Worm (Caenorhabditis elegans) whole organism, L4 larva: Measurements from ENCODE around the gene T23F2.2.

ENCODE experiments used
- F10B5.3 ChIP-seq: sonication (generic microtip); optimal IDR thresholded peaks from 2 replicates; lab custom pipeline; 2016; ENCODE audit warnings: mild to moderate bottlenecking, missing genetic modification characterization, missing compliant biosample characterization
- F44E2.7 ChIP-seq: fragments of 200-800 bp; sonication (Bioruptor generic); IDR thresholded peaks from 2 replicates; pipeline ENCODE4 v2.1.2; 2022; ENCODE audit warnings: missing genetic modification characterization, missing compliant biosample characterization
- F49E8.2 ChIP-seq: sonication (generic microtip); optimal IDR thresholded peaks from 2 replicates; lab custom pipeline; 2016; ENCODE audit warnings: missing compliant biosample characterization, mild to moderate bottlenecking, missing genetic modification characterization, borderline replicate concordance
- T26A8.4 ChIP-seq: fragments of 200-800 bp; sonication (Bioruptor generic); IDR thresholded peaks from 2 replicates; pipeline ENCODE4 v1.3.6; 2022; ENCODE audit warnings: missing genetic modification characterization, missing compliant biosample characterization
- ZK546.5 ChIP-seq, 2 experiments: sonication (generic microtip); optimal IDR thresholded peaks; 2 replicates each; lab custom pipeline; 2017; ENCODE audit warnings: missing biosample characterization in 2 of 2, missing genetic modification characterization in 2 of 2
- aha-1 ChIP-seq: fragments of 150-350 bp; peaks from one replicate; lab custom pipeline; 2014; ENCODE audit warnings: missing biosample characterization, missing genetic modification characterization
- ceh-20 ChIP-seq: fragments of 200-800 bp; sonication (Bioruptor generic); IDR thresholded peaks from 2 replicates; pipeline ENCODE4 v1.3.6; 2022; ENCODE audit warnings: missing genetic modification reagents, missing genetic modification characterization, missing compliant biosample characterization
- ceh-32 ChIP-seq: sonication (generic microtip); optimal IDR thresholded peaks from 2 replicates; lab custom pipeline; 2016; ENCODE audit warnings: mild to moderate bottlenecking, missing genetic modification characterization, missing compliant biosample characterization; ENCODE audit not compliant: poor library complexity
- ceh-62 ChIP-seq: sonication (generic microtip); optimal IDR thresholded peaks from 2 replicates; lab custom pipeline; 2017; ENCODE audit warnings: missing biosample characterization, missing genetic modification characterization
- daf-16 ChIP-seq, 3 experiments: sonication (generic microtip); optimal IDR thresholded peaks; 2 replicates each; lab custom pipeline; 2016 to 2017; ENCODE audit warnings: missing genetic modification characterization in 3 of 3, missing genetic modification reagents in 3 of 3, mild to moderate bottlenecking in 2 of 3, missing compliant biosample characterization in 2 of 3, missing biosample characterization in 1 of 3, moderate library complexity in 1 of 3
- daf-8 ChIP-seq: fragments of 200-800 bp; sonication (Bioruptor generic); IDR thresholded peaks from 2 replicates; pipeline ENCODE4 v1.3.6; 2022; ENCODE audit warnings: missing genetic modification characterization, missing compliant biosample characterization
- dmd-6 ChIP-seq: fragments of 200-800 bp; sonication (Bioruptor generic); IDR thresholded peaks from 2 replicates; pipeline ENCODE4 v1.3.6; 2022; ENCODE audit warnings: missing genetic modification reagents, missing genetic modification characterization, missing compliant biosample characterization
- dmd-8 ChIP-seq: fragments of 200-800 bp; sonication (Bioruptor generic); IDR thresholded peaks from 2 replicates; pipeline ENCODE4 v1.3.6; 2022; ENCODE audit warnings: missing genetic modification characterization, missing compliant biosample characterization
- dpl-1 ChIP-seq: fragments of 150-350 bp; optimal IDR thresholded peaks from 2 replicates; lab custom pipeline; 2014; ENCODE audit warnings: missing biosample characterization, missing genetic modification reagents, missing genetic modification characterization
- dve-1 ChIP-seq: sonication (generic microtip); optimal IDR thresholded peaks from 2 replicates; lab custom pipeline; 2017; ENCODE audit warnings: antibody characterized with exemption, mild to moderate bottlenecking, missing genetic modification characterization, missing compliant biosample characterization; ENCODE audit not compliant: insufficient read depth
- egl-27 ChIP-seq: sonication (generic microtip); optimal IDR thresholded peaks from 3 replicates; lab custom pipeline; 2017; ENCODE audit warnings: missing biosample characterization, missing genetic modification reagents, missing genetic modification characterization
- hlh-11 ChIP-seq: fragments of 200-800 bp; sonication (Bioruptor generic); optimal IDR thresholded peaks from 2 replicates; lab custom pipeline; 2018; ENCODE audit warnings: mild to moderate bottlenecking, missing genetic modification characterization, missing compliant biosample characterization
- hmg-1.1 ChIP-seq: fragments of 200-800 bp; sonication (Bioruptor generic); IDR thresholded peaks from 2 replicates; pipeline ENCODE4 v1.3.6; 2022; ENCODE audit warnings: missing genetic modification reagents, missing genetic modification characterization, missing compliant biosample characterization
- madf-5 ChIP-seq, 2 experiments: fragments of 200-800 bp; sonication (Bioruptor generic); IDR thresholded peaks; 2 replicates each; pipeline ENCODE4 v1.3.6; 2022; ENCODE audit warnings: missing compliant biosample characterization in 2 of 2, missing genetic modification characterization in 2 of 2
- madf-9 ChIP-seq: fragments of 200-800 bp; sonication (Bioruptor generic); conservative IDR thresholded peaks from 2 replicates; pipeline ENCODE4 v1.3.6; 2022; ENCODE audit warnings: missing genetic modification reagents, missing genetic modification characterization, missing compliant biosample characterization
- mxl-2 ChIP-seq: fragments of 200-800 bp; sonication (Bioruptor generic); conservative IDR thresholded peaks from 2 replicates; pipeline ENCODE4 v1.3.6; 2022; ENCODE audit warnings: missing genetic modification reagents, missing genetic modification characterization, missing compliant biosample characterization
- mxl-3 ChIP-seq: fragments of 200-800 bp; sonication (Bioruptor generic); optimal IDR thresholded peaks from 2 replicates; lab custom pipeline; 2018; ENCODE audit warnings: mild to moderate bottlenecking, missing genetic modification characterization, missing compliant biosample characterization
- nhr-102 ChIP-seq: sonication (generic microtip); optimal IDR thresholded peaks from 2 replicates; lab custom pipeline; 2016; ENCODE audit warnings: mild to moderate bottlenecking, missing genetic modification characterization, moderate library complexity, missing compliant biosample characterization
- nhr-111 ChIP-seq: fragments of 200-800 bp; sonication (Bioruptor generic); optimal IDR thresholded peaks from 2 replicates; lab custom pipeline; 2018; ENCODE audit warnings: mild to moderate bottlenecking, missing genetic modification characterization, missing compliant biosample characterization
- nhr-28 ChIP-seq: fragments of 150-350 bp; optimal IDR thresholded peaks from 2 replicates; lab custom pipeline; 2014; ENCODE audit warnings: missing biosample characterization, missing genetic modification characterization
- nhr-41 ChIP-seq: fragments of 200-800 bp; sonication (Bioruptor generic); IDR thresholded peaks from 2 replicates; pipeline ENCODE4 v1.3.6; 2022; ENCODE audit warnings: missing genetic modification reagents, missing genetic modification characterization, missing compliant biosample characterization
- nhr-48 ChIP-seq: sonication (generic microtip); optimal IDR thresholded peaks from 2 replicates; lab custom pipeline; 2016; ENCODE audit warnings: mild to moderate bottlenecking, missing genetic modification characterization, missing compliant biosample characterization
- nhr-76 ChIP-seq: fragments of 150-350 bp; optimal IDR thresholded peaks from 2 replicates; lab custom pipeline; 2014; ENCODE audit warnings: missing biosample characterization, missing genetic modification characterization
- pqm-1 ChIP-seq: sonication (generic microtip); optimal IDR thresholded peaks from 2 replicates; lab custom pipeline; 2017; ENCODE audit warnings: missing biosample characterization, missing genetic modification characterization
- set-16 ChIP-seq: fragments of 200-800 bp; sonication (Bioruptor generic); IDR thresholded peaks from 2 replicates; pipeline ENCODE4 v1.3.6; 2022; ENCODE audit warnings: missing genetic modification reagents, missing genetic modification characterization, missing compliant biosample characterization
- unc-62 ChIP-seq, 3 experiments: fragments of 150-350 bp in 1 of 3; sonication (generic microtip); optimal IDR thresholded peaks in 2 of 3; peaks in 1 of 3; 1 replicate in 1 of 3; 2 replicates in 2 of 3; lab custom pipeline; 2014 to 2017; ENCODE audit warnings: missing biosample characterization in 3 of 3, missing genetic modification characterization in 3 of 3, missing genetic modification reagents in 3 of 3, missing genotype in 1 of 3
- ztf-7 ChIP-seq: fragments of 150-350 bp; optimal IDR thresholded peaks from 2 replicates; lab custom pipeline; 2014; ENCODE audit warnings: missing biosample characterization, missing genetic modification characterization

T23F2.2 gene

ce11 chrX:5466149-5466548 is 38.9 kb downstream of the T23F2.2 start:
- TF ChIP-seq mxl-2 (GFP tag; lab: Robert Waterston, UW) (no peak), ztf-7 (tag; lab: Kevin White, UChicago) (no peak), F49E8.2 (tag; lab: Kevin White, UChicago) (no peak), ceh-32 (tag; lab: Kevin White, UChicago) (no peak), unc-62 (GFP tag; optimal IDR thresholded peaks at IDR 0.05 in 1 of 2; lab: Kevin White, UChicago) (peak in 1 of 2 experiments; percentile 53), unc-62 (tag; optimal IDR thresholded peaks at IDR 0.05; lab: Kevin White, UChicago) (no peak)

DNA sequence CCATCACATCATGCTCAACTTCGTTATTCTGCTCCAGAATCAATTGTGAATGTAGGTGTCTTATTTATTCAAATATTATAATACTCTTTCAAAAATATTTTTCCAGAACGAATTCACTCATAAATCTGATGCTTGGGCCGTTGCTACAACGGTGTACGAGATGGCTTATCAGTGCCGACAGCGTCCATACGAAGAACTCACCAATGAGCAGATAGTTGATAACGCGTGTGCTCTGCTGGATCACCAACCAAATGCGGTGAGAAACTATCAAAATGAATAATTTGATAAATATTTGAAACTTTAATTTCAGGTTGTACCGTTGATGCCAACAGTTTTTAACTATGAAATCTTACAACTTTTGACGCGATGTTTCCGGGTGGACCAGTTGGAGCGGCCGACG is 39.4 kb downstream of the T23F2.2 start:
- TF ChIP-seq set-16 (GFP tag; lab: Robert Waterston, UW) (no peak), ceh-32 (tag; lab: Kevin White, UChicago) (no peak), nhr-48 (tag; lab: Kevin White, UChicago) (no peak), ZK546.5 (tag; optimal IDR thresholded peaks at IDR 0.05; lab: Kevin White, UChicago) (no peak), daf-16 (GFP tag; optimal IDR thresholded peaks at IDR 0.05; lab: Kevin White, UChicago) (no peak), daf-16 (tag; optimal IDR thresholded peaks at IDR 0.05; lab: Kevin White, UChicago) (peak; percentile 0), mxl-3 (GFP tag; lab: Kevin White, UChicago) (no peak), pqm-1 (tag; lab: Kevin White, UChicago) (peak; percentile 53)

DNA sequence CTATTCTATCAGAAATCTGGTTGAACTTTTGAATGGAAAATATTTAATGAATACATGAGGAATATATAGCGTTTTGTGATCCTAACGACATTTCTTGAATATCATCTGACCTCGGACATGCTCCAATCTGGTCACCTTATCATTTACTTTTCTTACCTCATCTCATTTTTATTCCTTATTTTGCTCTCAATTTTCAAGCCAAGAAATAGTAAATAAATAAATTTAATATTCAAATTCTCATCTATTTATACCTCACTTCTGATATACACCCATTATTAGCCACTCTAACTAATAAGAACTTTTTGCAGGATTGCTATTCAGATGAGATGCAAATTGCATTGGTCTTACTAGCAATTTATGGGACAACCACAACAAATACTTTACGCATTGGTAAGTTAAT is 44.1 kb downstream of the T23F2.2 start, which contains the start of gene ddr-1:
ddr-1 (plus strand) TSS at position 301 of the 400 bp plus-strand sequence.
- TF ChIP-seq ceh-20 (GFP tag; lab: Robert Waterston, UW): no peak
- TF ChIP-seq nhr-41 (GFP tag; lab: Robert Waterston, UW): no peak
- no peak for TF ChIP-seq F44E2.7
- TF ChIP-seq F10B5.3: no peak

- TF ChIP-seq aha-1 (tag; lab: Kevin White, UChicago) (peak; percentile 58), egl-27 (tag; lab: Kevin White, UChicago) (no peak), mxl-3 (GFP tag; lab: Kevin White, UChicago) (no peak), hmg-1.1 (GFP tag; lab: Robert Waterston, UW) (no peak), dmd-6 (GFP tag; lab: Robert Waterston, UW) (no peak), unc-62 (GFP tag; optimal IDR thresholded peaks at IDR 0.05 in 1 of 2; lab: Kevin White, UChicago) (peak in 1 of 2 experiments; percentile 45), unc-62 (tag; optimal IDR thresholded peaks at IDR 0.05; lab: Kevin White, UChicago) (no peak), nhr-41 (GFP tag; lab: Robert Waterston, UW) (no peak), dve-1 (tag; lab: Kevin White, UChicago) (peak; percentile 54), T26A8.4 (GFP tag; lab: Robert Waterston, UW) (no peak), hlh-11 (tag; lab: Kevin White, UChicago) (peak; percentile 2), daf-16 (GFP tag; optimal IDR thresholded peaks at IDR 0.05; lab: Kevin White, UChicago) (no peak), daf-16 (tag; optimal IDR thresholded peaks at IDR 0.05; lab: Kevin White, UChicago) (peak; percentile 30), nhr-28 (tag; lab: Kevin White, UChicago) (peak; percentile 10)
Observed at ce11 chrX:5458750-5459149, 46.3 kb downstream of the T23F2.2 start.

- TF ChIP-seq daf-8 (GFP tag; lab: Robert Waterston, UW): no peak
- TF ChIP-seq nhr-76: no peak
- TF ChIP-seq nhr-102 (tag; lab: Kevin White, UChicago): no peak
- 0 out of 4 replicates have a peak, but pooled peaks of 1 of the 2 experiments have one; percentile 10 for TF ChIP-seq madf-5 (GFP tag; IDR thresholded peaks at IDR 0.05; lab: Robert Waterston, UW)
- peak; percentile 81 for TF ChIP-seq aha-1 (tag; lab: Kevin White, UChicago)
- TF ChIP-seq ceh-62 (tag; lab: Kevin White, UChicago): no peak
- no peak for TF ChIP-seq madf-9
- no peak for TF ChIP-seq dmd-8 (GFP tag; lab: Robert Waterston, UW)
- no peak for TF ChIP-seq dpl-1 (GFP tag; lab: Kevin White, UChicago)
- no peak for TF ChIP-seq nhr-111 (GFP tag; lab: Kevin White, UChicago)
Observed at ce11 chrX:5458043-5458442, 47.0 kb downstream of the T23F2.2 start.
